Fruit fly (Drosophila melanogaster) whole organism, embryonic: ENCODE measurements around the gene Obp83g.

Experiments
- Atf-2 ChIP-seq: fragments of 200-800 bp; sonication (Bioruptor generic); optimal IDR thresholded peaks from 2 replicates; lab custom pipeline; 2016; ENCODE audit warnings: missing biosample characterization, missing genetic modification characterization
- CG10654 ChIP-seq: fragments of 200-800 bp; sonication (Bioruptor generic); optimal IDR thresholded peaks from 2 replicates; lab custom pipeline; 2016; ENCODE audit warnings: missing biosample characterization, missing genetic modification characterization
- CG10959 ChIP-seq: fragments of 200-800 bp; sonication (Bioruptor generic); IDR thresholded peaks from 2 replicates; pipeline ENCODE4 v1.3.6; 2022; ENCODE audit warnings: missing biosample characterization, missing genetic modification characterization
- CG12104 ChIP-seq: fragments of 200-800 bp; sonication (Bioruptor generic); optimal IDR thresholded peaks from 3 replicates; lab custom pipeline; 2016; ENCODE audit warnings: missing biosample characterization, missing genetic modification characterization
- CG12155 ChIP-seq: fragments of 200-800 bp; sonication (Bioruptor generic); optimal IDR thresholded peaks from 3 replicates; lab custom pipeline; 2016; ENCODE audit warnings: missing biosample characterization, missing genetic modification characterization
- CG12219 ChIP-seq: fragments of 200-800 bp; sonication (Bioruptor generic); optimal IDR thresholded peaks from 3 replicates; lab custom pipeline; 2018; ENCODE audit warnings: missing biosample characterization, mild to moderate bottlenecking, missing genetic modification characterization
- CG12942 ChIP-seq: fragments of 200-800 bp; sonication (Bioruptor generic); optimal IDR thresholded peaks from 3 replicates; lab custom pipeline; 2016; ENCODE audit warnings: missing biosample characterization, missing genetic modification characterization
- CG17612 ChIP-seq: fragments of 200-800 bp; sonication (Bioruptor generic); IDR thresholded peaks from 2 replicates; pipeline ENCODE4 v1.3.6; 2022; ENCODE audit warnings: missing biosample characterization, missing genetic modification characterization
- CG17829 ChIP-seq: fragments of 200-800 bp; optimal IDR thresholded peaks from 2 replicates; lab custom pipeline; 2019; ENCODE audit warnings: missing biosample characterization, mild to moderate bottlenecking, missing genetic modification characterization, moderate library complexity
- CG18262 ChIP-seq: fragments of 200-800 bp; optimal IDR thresholded peaks from 3 replicates; lab custom pipeline; 2019; ENCODE audit warnings: missing biosample characterization, mild to moderate bottlenecking, missing genetic modification characterization, moderate library complexity
- CG2116 ChIP-seq: fragments of 200-800 bp; sonication (Bioruptor generic); optimal IDR thresholded peaks from 3 replicates; lab custom pipeline; 2018; ENCODE audit warnings: missing biosample characterization, mild to moderate bottlenecking, missing genetic modification characterization
- CG2712 ChIP-seq: fragments of 200-800 bp; optimal IDR thresholded peaks from 3 replicates; lab custom pipeline; 2019; ENCODE audit warnings: missing biosample characterization, mild to moderate bottlenecking, missing genetic modification characterization, moderate library complexity
- CG30403 ChIP-seq: fragments of 200-800 bp; sonication (Bioruptor generic); optimal IDR thresholded peaks from 3 replicates; lab custom pipeline; 2016; ENCODE audit warnings: missing biosample characterization, missing genetic modification characterization
- CG31441 ChIP-seq: fragments of 200-800 bp; sonication (Bioruptor generic); IDR thresholded peaks from 2 replicates; pipeline ENCODE4 v1.3.6; 2022; ENCODE audit warnings: missing biosample characterization, missing genetic modification characterization
- CG4617 ChIP-seq: fragments of 200-800 bp; sonication (Bioruptor generic); optimal IDR thresholded peaks from 3 replicates; lab custom pipeline; 2016; ENCODE audit warnings: missing biosample characterization, missing genetic modification characterization, borderline replicate concordance
- CG6813 ChIP-seq: fragments of 200-800 bp; sonication (Bioruptor generic); optimal IDR thresholded peaks from 2 replicates; lab custom pipeline; 2017; ENCODE audit warnings: missing biosample characterization, missing genetic modification characterization, mild to moderate bottlenecking, moderate library complexity, missing genetic modification reagents
- Dad ChIP-seq: fragments of 200-800 bp; sonication (Bioruptor generic); optimal IDR thresholded peaks from 3 replicates; lab custom pipeline; 2016; ENCODE audit warnings: missing biosample characterization, missing genetic modification characterization
- E2f1 ChIP-seq: fragments of 200-800 bp; sonication (Bioruptor generic); IDR thresholded peaks from 2 replicates; pipeline ENCODE4 v1.3.6; 2022; ENCODE audit warnings: missing biosample characterization, missing genetic modification characterization
- Fer2 ChIP-seq: fragments of 200-800 bp; sonication (Bioruptor generic); optimal IDR thresholded peaks from 2 replicates; lab custom pipeline; 2018; ENCODE audit warnings: missing biosample characterization, mild to moderate bottlenecking, missing genetic modification characterization, moderate library complexity
- HmgD ChIP-seq: fragments of 200-800 bp; sonication (Bioruptor generic); optimal IDR thresholded peaks from 3 replicates; lab custom pipeline; 2016; ENCODE audit warnings: missing biosample characterization, missing genetic modification characterization
- MTF-1 ChIP-seq: fragments of 200-800 bp; sonication (Bioruptor generic); optimal IDR thresholded peaks from 2 replicates; lab custom pipeline; 2018; ENCODE audit warnings: missing biosample characterization, mild to moderate bottlenecking, missing genetic modification characterization, borderline replicate concordance
- Mad ChIP-seq: fragments of 200-800 bp; sonication (Bioruptor generic); optimal IDR thresholded peaks from 2 replicates; lab custom pipeline; 2016; ENCODE audit warnings: missing biosample characterization, missing genetic modification characterization
- Myb ChIP-seq: fragments of 200-800 bp; sonication (Bioruptor generic); optimal IDR thresholded peaks from 2 replicates; lab custom pipeline; 2016; ENCODE audit warnings: missing biosample characterization, missing genetic modification characterization
- NC2α ChIP-seq: fragments of 200-800 bp; sonication (Bioruptor generic); optimal IDR thresholded peaks from 2 replicates; lab custom pipeline; 2016; ENCODE audit warnings: missing biosample characterization, missing genetic modification characterization
- NFAT ChIP-seq: fragments of 200-800 bp; sonication (Bioruptor generic); IDR thresholded peaks from 2 replicates; pipeline ENCODE4 v1.3.6; 2022; ENCODE audit warnings: missing biosample characterization, missing genetic modification characterization
- PHDP ChIP-seq: fragments of 200-800 bp; sonication (Bioruptor generic); optimal IDR thresholded peaks from 3 replicates; lab custom pipeline; 2018; ENCODE audit warnings: missing biosample characterization, mild to moderate bottlenecking, missing genetic modification characterization, moderate library complexity
- Pdp1 ChIP-seq, 2 experiments: fragments of 200-800 bp; sonication (Bioruptor generic); optimal IDR thresholded peaks; 3 replicates each; lab custom pipeline; 2016; ENCODE audit warnings: missing biosample characterization in 2 of 2, missing genetic modification characterization in 2 of 2, mild to moderate bottlenecking in 1 of 2, moderate library complexity in 1 of 2
- Six4 ChIP-seq: fragments of 200-800 bp; sonication (Bioruptor generic); optimal IDR thresholded peaks from 2 replicates; lab custom pipeline; 2016; ENCODE audit warnings: missing biosample characterization, missing genetic modification characterization
- Sox100B ChIP-seq: fragments of 200-800 bp; sonication (Bioruptor generic); optimal IDR thresholded peaks from 3 replicates; lab custom pipeline; 2018; ENCODE audit warnings: missing biosample characterization, mild to moderate bottlenecking, missing genetic modification characterization
- Ssrp ChIP-seq: fragments of 200-800 bp; sonication (Bioruptor generic); optimal IDR thresholded peaks from 2 replicates; lab custom pipeline; 2018; ENCODE audit warnings: missing biosample characterization, mild to moderate bottlenecking, missing genetic modification characterization, moderate library complexity
- Stat92E ChIP-seq, 3 experiments: fragments of >200 bp in 2 of 3; fragments of 200-800 bp in 1 of 3; sonication (Bioruptor generic) in 1 of 3; optimal IDR thresholded peaks; 2 replicates each; lab custom pipeline; 2017 to 2019; ENCODE audit warnings: missing biosample characterization in 3 of 3, missing genetic modification characterization in 3 of 3, mild to moderate bottlenecking in 1 of 3, moderate library complexity in 1 of 3
- Tbp ChIP-seq: fragments of >200 bp; optimal IDR thresholded peaks from 2 replicates; lab custom pipeline; 2018; ENCODE audit warnings: missing biosample characterization, missing genetic modification characterization
- gcm2 ChIP-seq: fragments of 200-800 bp; sonication (Bioruptor generic); optimal IDR thresholded peaks from 2 replicates; lab custom pipeline; 2016; ENCODE audit warnings: missing biosample characterization, missing genetic modification characterization
- gem ChIP-seq: fragments of 200-800 bp; sonication (Bioruptor generic); optimal IDR thresholded peaks from 2 replicates; lab custom pipeline; 2019; ENCODE audit warnings: missing biosample characterization, mild to moderate bottlenecking, missing genetic modification characterization, moderate library complexity
- gfzf ChIP-seq: fragments of 200-800 bp; sonication (Bioruptor generic); optimal IDR thresholded peaks from 2 replicates; lab custom pipeline; 2016; ENCODE audit warnings: missing biosample characterization, mild to moderate bottlenecking, missing genetic modification characterization, moderate library complexity
- grn ChIP-seq: fragments of 200-800 bp; sonication (Bioruptor generic); optimal IDR thresholded peaks from 3 replicates; lab custom pipeline; 2017; ENCODE audit warnings: missing biosample characterization, missing genetic modification characterization
- gro ChIP-seq: fragments of 200-800 bp; sonication (Bioruptor generic); optimal IDR thresholded peaks from 2 replicates; lab custom pipeline; 2016; ENCODE audit warnings: missing biosample characterization, missing genetic modification characterization
- h ChIP-seq: fragments of >200 bp; optimal IDR thresholded peaks from 2 replicates; lab custom pipeline; 2017
- lbe ChIP-seq: fragments of 200-800 bp; sonication (Bioruptor generic); optimal IDR thresholded peaks from 2 replicates; lab custom pipeline; 2016; ENCODE audit warnings: missing biosample characterization, mild to moderate bottlenecking, missing genetic modification characterization
- mam ChIP-seq: fragments of 200-800 bp; sonication (Bioruptor generic); optimal IDR thresholded peaks from 3 replicates; lab custom pipeline; 2016; ENCODE audit warnings: missing biosample characterization, missing genetic modification characterization
- nerfin-2 ChIP-seq: fragments of 200-800 bp; sonication (Bioruptor generic); IDR thresholded peaks from 2 replicates; pipeline ENCODE4 v1.3.6; 2022; ENCODE audit warnings: missing biosample characterization, missing genetic modification characterization; ENCODE audit not compliant: partially characterized antibody
- nmo ChIP-seq: fragments of 200-800 bp; sonication (Bioruptor generic); optimal IDR thresholded peaks from 2 replicates; lab custom pipeline; 2018; ENCODE audit warnings: missing biosample characterization, mild to moderate bottlenecking, missing genetic modification characterization, moderate library complexity
- org-1 ChIP-seq: fragments of 200-800 bp; sonication (Bioruptor generic); optimal IDR thresholded peaks from 2 replicates; lab custom pipeline; 2017; ENCODE audit warnings: missing biosample characterization, missing genetic modification characterization
- prd ChIP-seq, 3 experiments: fragments of >200 bp in 2 of 3; fragments of 200-800 bp in 1 of 3; sonication (Bioruptor generic) in 1 of 3; optimal IDR thresholded peaks in 2 of 3; IDR thresholded peaks in 1 of 3; 2 replicates in 2 of 3; 3 replicates in 1 of 3; pipeline versions ENCODE4 v1.3.6 to Lab custom; 2017 to 2022; ENCODE audit warnings: missing biosample characterization in 1 of 3, missing genetic modification characterization in 1 of 3
- pros ChIP-seq: fragments of 200-800 bp; sonication (Bioruptor generic); optimal IDR thresholded peaks from 3 replicates; lab custom pipeline; 2019; ENCODE audit warnings: missing biosample characterization, mild to moderate bottlenecking, missing genetic modification characterization, moderate library complexity
- sc ChIP-seq, 3 experiments: fragments of >200 bp in 2 of 3; fragments of 200-800 bp in 1 of 3; sonication (Bioruptor generic) in 1 of 3; optimal IDR thresholded peaks; 2 replicates in 2 of 3; 3 replicates in 1 of 3; lab custom pipeline; 2017; ENCODE audit warnings: mild to moderate bottlenecking in 1 of 3, missing biosample characterization in 1 of 3, missing genetic modification characterization in 1 of 3, missing genetic modification reagents in 1 of 3
- tap ChIP-seq: fragments of 200-800 bp; optimal IDR thresholded peaks from 3 replicates; lab custom pipeline; 2019; ENCODE audit warnings: missing biosample characterization, mild to moderate bottlenecking, missing genetic modification characterization, moderate library complexity
- tin ChIP-seq: fragments of 200-800 bp; sonication (Bioruptor generic); optimal IDR thresholded peaks from 3 replicates; lab custom pipeline; 2016; ENCODE audit warnings: missing biosample characterization, missing genetic modification characterization
- zfh2 ChIP-seq: fragments of 200-800 bp; sonication (Bioruptor generic); optimal IDR thresholded peaks from 2 replicates; lab custom pipeline; 2016; ENCODE audit warnings: missing biosample characterization, missing genetic modification characterization

Obp83g gene

dm6 chr3R:6112252-6112995, at the start of gene Obp83g:
TSS of gene Obp83g (minus strand) at chr3R:6112302.
- TF ChIP-seq Stat92E (GFP tag; optimal IDR thresholded peaks at IDR 0.05; lab: Kevin White, UChicago) = no peak
- TF ChIP-seq Atf-2 = no peak
- peak; percentile 53 for TF ChIP-seq CG30403
- no peak for TF ChIP-seq CG2116 (GFP tag; lab: Kevin White, UChicago)
- TF ChIP-seq NFAT = no peak
- peak; percentile 3 for TF ChIP-seq lbe (GFP tag; lab: Kevin White, UChicago)
- peak; percentile 47; the same call in 1 of the 2 replicates for TF ChIP-seq CG31441 (GFP tag; lab: Robert Waterston, UW)
- TF ChIP-seq Dad = no peak
- TF ChIP-seq Sox100B (GFP tag; lab: Kevin White, UChicago) = peak; percentile 56
- TF ChIP-seq tap (tag; lab: Kevin White, UChicago) = peak; percentile 15
- no peak for TF ChIP-seq pros
- TF ChIP-seq CG18262 (tag; lab: Kevin White, UChicago) = peak; percentile 37
- no peak for TF ChIP-seq gcm2 (GFP tag; lab: Kevin White, UChicago)
- TF ChIP-seq mam (GFP tag; lab: Kevin White, UChicago) = peak; percentile 36
- peak; percentile 24 to 93 for TF ChIP-seq Pdp1 (GFP tag; optimal IDR thresholded peaks at IDR 0.05; lab: Kevin White, UChicago)
- TF ChIP-seq CG10654 (GFP tag; lab: Kevin White, UChicago) = no peak
- no peak for TF ChIP-seq E2f1
- TF ChIP-seq grn (GFP tag; lab: Kevin White, UChicago) = no peak
- no peak for TF ChIP-seq nerfin-2 (GFP tag; lab: Robert Waterston, UW)
- TF ChIP-seq gfzf (GFP tag; lab: Kevin White, UChicago) = no peak
- peak; percentile 9 for TF ChIP-seq CG17829
- no peak for TF ChIP-seq CG6813
- peak; percentile 58 for TF ChIP-seq CG2712 (tag; lab: Kevin White, UChicago)
- TF ChIP-seq PHDP (tag; lab: Kevin White, UChicago) = peak; percentile 20
- TF ChIP-seq CG10959 (GFP tag; lab: Robert Waterston, UW) = no peak
- no peak for TF ChIP-seq Mad (GFP tag; lab: Kevin White, UChicago)
- peak; percentile 25 for TF ChIP-seq tin (GFP tag; lab: Kevin White, UChicago)
- TF ChIP-seq Fer2 (tag; lab: Kevin White, UChicago) = no peak
- no peak for TF ChIP-seq gro (GFP tag; lab: Kevin White, UChicago)
- no peak for TF ChIP-seq Six4 (GFP tag; lab: Kevin White, UChicago)
- TF ChIP-seq CG12219 = no peak
- TF ChIP-seq sc (optimal IDR thresholded peaks at IDR 0.05; lab: Kevin White, UChicago) = no peak
- no peak for TF ChIP-seq sc (GFP tag; optimal IDR thresholded peaks at IDR 0.05; lab: Kevin White, UChicago)
- TF ChIP-seq CG12155 = peak; percentile 29
- no peak for TF ChIP-seq CG17612 (GFP tag; lab: Robert Waterston, UW)
- peak; percentile 46 for TF ChIP-seq nmo
- no peak for TF ChIP-seq prd (optimal IDR thresholded peaks at IDR 0.05; lab: Kevin White, UChicago)
- peak; percentile 58; the same call in 1 of the 3 replicates for TF ChIP-seq prd (GFP tag; IDR thresholded peaks at IDR 0.05; lab: Robert Waterston, UW)
- no peak for TF ChIP-seq HmgD
- no peak for TF ChIP-seq CG12942 (GFP tag; lab: Kevin White, UChicago)
- no peak for TF ChIP-seq h
- no peak for TF ChIP-seq MTF-1 (GFP tag; lab: Kevin White, UChicago)
- peak; percentile 66 for TF ChIP-seq gem (tag; lab: Kevin White, UChicago)
- TF ChIP-seq Tbp = no peak
- no peak for TF ChIP-seq CG12104 (GFP tag; lab: Kevin White, UChicago)
- peak; percentile 48 for TF ChIP-seq org-1 (GFP tag; lab: Kevin White, UChicago)
- TF ChIP-seq NC2α = no peak
- peak; percentile 13 for TF ChIP-seq zfh2 (GFP tag; lab: Kevin White, UChicago)
- TF ChIP-seq CG4617 (GFP tag; lab: Kevin White, UChicago) = no peak
- TF ChIP-seq Myb (GFP tag; lab: Kevin White, UChicago) = peak; percentile 3
- TF ChIP-seq Ssrp (tag; lab: Kevin White, UChicago) = no peak
